Worm (Caenorhabditis elegans): ENCODE measurements around the gene F35G2.3.

ce11 chrIV:12227012-12227411 lies 17.6 kb downstream of the F35G2.3 start, which contains the start of gene mlt-3:
- TF ChIP-seq aly-1 (tag; optimal IDR thresholded peaks at IDR 0.05) (no peak), ama-1 (optimal IDR thresholded peaks at IDR 0.05) (no peak), tbx-37 (GFP tag; conservative IDR thresholded peaks at IDR 0.05) (no peak), ceh-13 (GFP tag; optimal IDR thresholded peaks at IDR 0.05) (no peak), F13C5.2 (tag; optimal IDR thresholded peaks at IDR 0.05) (no peak), hmg-4 (GFP tag; optimal IDR thresholded peaks at IDR 0.05) (no peak), ets-7 (tag; optimal IDR thresholded peaks at IDR 0.05) (no peak), scrt-1 (GFP tag; IDR thresholded peaks at IDR 0.05) (no peak), tra-4 (tag; optimal IDR thresholded peaks at IDR 0.05) (no peak), flt-1 (GFP tag; IDR thresholded peaks at IDR 0.05) (no peak), tbx-11 (GFP tag; IDR thresholded peaks at IDR 0.05) (no peak)
